Worm (Caenorhabditis elegans) whole organism, L1 larva: Measurements from ENCODE around the gene R166.3.
"Not testable (repeated sequence)": the region's sequence is repeated elsewhere in the genome, so short reads cannot be mapped to it uniquely, and the experiment has no call there.

Experiments
- C04F5.9 ChIP-seq: sonication (generic microtip); optimal IDR thresholded peaks from 2 replicates; lab custom pipeline; 2016; ENCODE audit warnings: missing genetic modification characterization, missing compliant biosample characterization
- aha-1 ChIP-seq: fragments of 150-350 bp; optimal IDR thresholded peaks from 2 replicates; lab custom pipeline; 2014; ENCODE audit warnings: missing biosample characterization, missing genetic modification characterization
- blmp-1 ChIP-seq: fragments of 150-350 bp; optimal IDR thresholded peaks from 2 replicates; lab custom pipeline; 2014; ENCODE audit warnings: missing biosample characterization, missing genetic modification characterization
- ceh-63 ChIP-seq: fragments of 200-800 bp; sonication (Bioruptor generic); optimal IDR thresholded peaks from 2 replicates; lab custom pipeline; 2018; ENCODE audit warnings: mild to moderate bottlenecking, missing genetic modification characterization, missing compliant biosample characterization
- ceh-90 ChIP-seq: sonication (generic microtip); optimal IDR thresholded peaks from 2 replicates; lab custom pipeline; 2016; ENCODE audit warnings: missing genetic modification characterization, missing compliant biosample characterization
- dsc-1 ChIP-seq: sonication (generic microtip); optimal IDR thresholded peaks from 2 replicates; lab custom pipeline; 2016; ENCODE audit warnings: mild to moderate bottlenecking, missing genetic modification characterization, missing compliant biosample characterization
- efl-1 ChIP-seq, 4 experiments: fragments of 150-350 bp; optimal IDR thresholded peaks in 3 of 4; peaks in 1 of 4; 1 replicate in 1 of 4; 2 replicates in 3 of 4; lab custom pipeline; 2014; ENCODE audit warnings: missing biosample characterization in 2 of 4, missing genetic modification characterization in 2 of 4, missing genetic modification reagents in 2 of 4
- egl-13 ChIP-seq: sonication (generic microtip); optimal IDR thresholded peaks from 2 replicates; lab custom pipeline; 2016; ENCODE audit warnings: missing genotype, missing genetic modification reagents, missing genetic modification characterization, missing compliant biosample characterization
- egl-27 ChIP-seq, 2 experiments: fragments of 150-350 bp in 1 of 2; sonication (generic microtip); optimal IDR thresholded peaks; 3 replicates each; lab custom pipeline; 2017 to 2018; ENCODE audit warnings: missing biosample characterization in 2 of 2, missing genetic modification characterization in 2 of 2, missing genetic modification reagents in 2 of 2
- elt-2 ChIP-seq: sonication (generic microtip); optimal IDR thresholded peaks from 2 replicates; lab custom pipeline; 2016; ENCODE audit warnings: missing genetic modification characterization, mild to moderate bottlenecking, inconsistent platforms, missing compliant biosample characterization, missing genetic modification reagents
- ets-5 ChIP-seq: fragments of 200-800 bp; sonication (Bioruptor generic); IDR thresholded peaks from 2 replicates; pipeline ENCODE4 v1.3.6; 2022; ENCODE audit warnings: missing genetic modification characterization, missing compliant biosample characterization
- fkh-4 ChIP-seq: sonication (generic microtip); optimal IDR thresholded peaks from 2 replicates; lab custom pipeline; 2016; ENCODE audit warnings: missing compliant biosample characterization, missing genetic modification characterization, borderline replicate concordance
- grh-1 ChIP-seq: fragments of 200-800 bp; sonication (Bioruptor generic); IDR thresholded peaks from 2 replicates; pipeline ENCODE4 v1.3.6; 2022; ENCODE audit warnings: missing genetic modification reagents, missing genetic modification characterization, missing compliant biosample characterization
- lin-13 ChIP-seq: fragments of 150-350 bp; optimal IDR thresholded peaks from 2 replicates; lab custom pipeline; 2014; ENCODE audit warnings: missing biosample characterization, missing genetic modification reagents, missing genetic modification characterization
- lin-39 ChIP-seq: fragments of 150-350 bp; optimal IDR thresholded peaks from 2 replicates; lab custom pipeline; 2014; ENCODE audit warnings: missing biosample characterization, missing genetic modification reagents, missing genetic modification characterization
- mab-9 ChIP-seq: fragments of 200-800 bp; sonication (Bioruptor generic); IDR thresholded peaks from 2 replicates; pipeline ENCODE4 v1.3.6; 2022; ENCODE audit warnings: missing genetic modification reagents, missing genetic modification characterization, missing compliant biosample characterization
- mep-1 ChIP-seq: fragments of 150-350 bp; optimal IDR thresholded peaks from 2 replicates; lab custom pipeline; 2014; ENCODE audit warnings: missing biosample characterization, missing genetic modification characterization
- nhr-20 ChIP-seq: sonication (generic microtip); optimal IDR thresholded peaks from 2 replicates; lab custom pipeline; 2016; ENCODE audit warnings: mild to moderate bottlenecking, missing genetic modification characterization, missing compliant biosample characterization
- nhr-28 ChIP-seq: fragments of 150-350 bp; optimal IDR thresholded peaks from 2 replicates; lab custom pipeline; 2014; ENCODE audit warnings: missing biosample characterization, missing genetic modification characterization
- nhr-47 ChIP-seq: sonication (generic microtip); optimal IDR thresholded peaks from 2 replicates; lab custom pipeline; 2016; ENCODE audit warnings: mild to moderate bottlenecking, missing genetic modification characterization, moderate library complexity, missing compliant biosample characterization
- nhr-90 ChIP-seq: sonication (generic microtip); optimal IDR thresholded peaks from 2 replicates; lab custom pipeline; 2016; ENCODE audit warnings: mild to moderate bottlenecking, missing genetic modification characterization, missing compliant biosample characterization; ENCODE audit not compliant: poor library complexity
- pqm-1 ChIP-seq: sonication (generic microtip); optimal IDR thresholded peaks from 3 replicates; lab custom pipeline; 2017; ENCODE audit warnings: missing biosample characterization, missing genetic modification characterization
- snpc-4 ChIP-seq: fragments of 150-350 bp; optimal IDR thresholded peaks from 2 replicates; lab custom pipeline; 2014; ENCODE audit warnings: missing biosample characterization, missing genetic modification characterization
- snu-23 ChIP-seq: sonication (generic microtip); optimal IDR thresholded peaks from 2 replicates; lab custom pipeline; 2016; ENCODE audit warnings: missing genetic modification characterization, missing compliant biosample characterization
- sox-4 ChIP-seq: sonication (generic microtip); optimal IDR thresholded peaks from 2 replicates; lab custom pipeline; 2016; ENCODE audit warnings: missing genetic modification characterization, missing compliant biosample characterization
- sup-37 ChIP-seq: fragments of 200-800 bp; sonication (Bioruptor generic); optimal IDR thresholded peaks from 2 replicates; lab custom pipeline; 2018; ENCODE audit warnings: mild to moderate bottlenecking, missing genetic modification characterization, missing compliant biosample characterization
- swsn-7 ChIP-seq: sonication (generic microtip); optimal IDR thresholded peaks from 2 replicates; lab custom pipeline; 2016; ENCODE audit warnings: missing genetic modification characterization, missing compliant biosample characterization
- tbx-2 ChIP-seq: sonication (generic microtip); optimal IDR thresholded peaks from 2 replicates; lab custom pipeline; 2016; ENCODE audit warnings: missing genetic modification characterization, missing compliant biosample characterization
- unc-30 ChIP-seq: sonication (generic microtip); optimal IDR thresholded peaks from 2 replicates; lab custom pipeline; 2017; ENCODE audit warnings: missing biosample characterization, missing genetic modification characterization
- unc-98 ChIP-seq: fragments of 200-800 bp; sonication (Bioruptor generic); IDR thresholded peaks from 2 replicates; pipeline ENCODE4 v1.3.6; 2022; ENCODE audit warnings: missing genetic modification characterization, missing compliant biosample characterization
- vab-15 ChIP-seq: sonication (generic microtip); optimal IDR thresholded peaks from 2 replicates; lab custom pipeline; 2017; ENCODE audit warnings: missing genotype, mild to moderate bottlenecking, missing genetic modification characterization, missing compliant biosample characterization
- zip-4 ChIP-seq: fragments of 200-800 bp; sonication (Bioruptor generic); optimal IDR thresholded peaks from 2 replicates; lab custom pipeline; 2018; ENCODE audit warnings: mild to moderate bottlenecking, missing genetic modification characterization, moderate library complexity, missing compliant biosample characterization

Gene R166.3

DNA sequence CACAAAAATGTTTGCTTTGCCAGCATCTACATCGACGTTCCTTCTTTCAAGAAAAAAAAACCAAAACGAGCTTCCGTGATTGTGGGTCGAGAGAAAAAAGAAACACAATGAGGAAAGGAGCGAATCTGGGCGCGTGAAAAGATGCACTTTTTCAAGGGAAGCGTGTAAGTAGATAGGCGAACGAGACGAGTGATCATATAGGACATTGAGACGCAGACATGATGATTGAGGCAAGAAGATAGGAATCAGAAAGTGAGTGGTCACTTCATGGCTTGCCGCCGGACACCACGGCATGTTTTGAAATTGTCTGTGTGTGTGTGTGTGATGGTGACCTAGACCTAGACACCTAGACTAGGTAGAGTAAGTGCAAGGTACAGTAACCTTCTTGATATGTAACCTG is 37.6 kb downstream of the R166.3 start (continued):
- no peak for TF ChIP-seq nhr-47 (tag; lab: Kevin White, UChicago)
- TF ChIP-seq unc-30 (tag; lab: Kevin White, UChicago), result no peak

DNA sequence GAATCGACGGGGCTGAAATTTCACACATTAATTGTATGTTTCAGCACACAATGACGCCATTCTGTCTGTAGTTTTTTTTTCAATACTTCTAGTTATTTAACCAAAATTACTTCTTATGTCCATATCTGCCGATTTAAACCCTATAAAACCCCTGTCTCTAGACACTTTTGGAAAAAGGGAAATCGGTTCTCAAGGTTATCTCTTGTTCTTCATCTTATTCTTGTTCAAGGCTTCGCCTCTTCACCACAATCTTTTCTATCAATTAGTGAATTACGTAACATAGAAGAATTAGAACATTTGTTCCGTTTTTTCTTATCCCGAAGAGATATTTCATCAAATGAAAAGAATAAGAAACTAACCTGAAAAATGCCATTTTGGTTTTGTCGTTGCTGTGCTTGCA is 38.5 kb downstream of the R166.3 start:
- TF ChIP-seq unc-98, result no peak
- peak; percentile 85 for TF ChIP-seq blmp-1 (tag; lab: Kevin White, UChicago)

DNA sequence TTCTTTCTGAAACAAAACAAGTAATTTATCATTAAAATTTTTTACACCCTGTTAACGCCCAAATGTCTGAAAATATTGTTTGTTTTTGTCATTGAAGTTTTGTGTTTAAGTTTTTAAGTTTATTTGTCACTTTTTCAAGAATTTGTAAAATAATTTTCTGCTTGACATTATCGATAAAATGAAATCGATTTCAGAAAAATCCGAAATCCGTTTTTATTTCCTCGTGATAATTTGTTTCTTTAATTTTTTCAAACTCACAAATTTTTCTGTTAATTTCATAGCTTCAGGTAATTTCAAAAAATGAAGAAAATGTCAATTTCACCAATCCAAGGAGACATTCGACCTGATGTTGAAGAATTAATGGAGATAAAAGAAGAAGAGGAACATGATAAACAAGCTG is 43.2 kb downstream of the R166.3 start, which contains the start of gene ZK666.12:
TSS of gene ZK666.12 (plus strand) at position 301 of the 400 bp plus-strand sequence.
- no peak for TF ChIP-seq lin-39 (tag; lab: Kevin White, UChicago)
- TF ChIP-seq egl-13 (tag; lab: Kevin White, UChicago), result no peak
- no peak for TF ChIP-seq ets-5
- no peak for TF ChIP-seq efl-1 (optimal IDR thresholded peaks at IDR 0.05; lab: Kevin White, UChicago)
- no peak for TF ChIP-seq efl-1 (GFP tag; optimal IDR thresholded peaks at IDR 0.05 in 1 of 2; lab: Kevin White, UChicago)
- no peak for TF ChIP-seq mep-1
- TF ChIP-seq fkh-4 (tag; lab: Kevin White, UChicago), result no peak
- no peak for TF ChIP-seq unc-30 (tag; lab: Kevin White, UChicago)
- no peak for TF ChIP-seq tbx-2
- no peak for TF ChIP-seq snpc-4 (tag; lab: Kevin White, UChicago)
- no peak for TF ChIP-seq sup-37
- no peak for TF ChIP-seq ceh-63 (GFP tag; lab: Kevin White, UChicago)
- TF ChIP-seq C04F5.9 (tag; lab: Kevin White, UChicago), result no peak
- no peak for TF ChIP-seq nhr-28 (tag; lab: Kevin White, UChicago)
- no peak for TF ChIP-seq swsn-7 (tag; lab: Kevin White, UChicago)
- TF ChIP-seq lin-13 (GFP tag; lab: Kevin White, UChicago), result no peak
- TF ChIP-seq egl-27 (tag; optimal IDR thresholded peaks at IDR 0.05; lab: Kevin White, UChicago), result no peak
- no peak for TF ChIP-seq aha-1 (tag; lab: Kevin White, UChicago)

DNA sequence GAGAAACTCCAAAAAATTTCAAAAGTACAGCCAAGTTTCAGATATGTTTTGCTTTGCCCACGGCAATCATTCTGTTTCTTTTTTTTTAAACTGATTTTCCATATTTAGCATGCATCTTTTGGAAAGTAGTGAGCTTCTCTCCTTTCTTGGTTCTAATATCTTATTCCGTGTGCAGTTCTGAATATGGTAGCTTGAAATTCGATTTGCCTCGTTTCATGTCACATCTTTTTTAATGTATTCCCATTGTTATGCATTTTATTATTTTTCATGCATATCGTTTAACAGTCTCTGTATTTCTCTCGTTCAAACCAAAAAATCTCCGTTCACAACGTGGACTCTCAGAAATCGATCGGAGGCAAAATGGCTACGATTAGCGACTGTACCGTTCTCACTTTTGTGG is 44.7 kb downstream of the R166.3 start, which contains the start of gene ZK666.14:
TSS of gene ZK666.14 (plus strand) at position 301 of the 400 bp plus-strand sequence.
- TF ChIP-seq nhr-47 (tag; lab: Kevin White, UChicago) (no peak), vab-15 (tag; lab: Kevin White, UChicago) (no peak), ceh-90 (tag; lab: Kevin White, UChicago) (no peak), sox-4 (tag; lab: Kevin White, UChicago) (no peak), nhr-90 (no peak), pqm-1 (tag; lab: Kevin White, UChicago) (no peak), snu-23 (GFP tag; lab: Kevin White, UChicago) (no peak), C04F5.9 (tag; lab: Kevin White, UChicago) (no peak), mab-9 (no peak), grh-1 (no peak), zip-4 (GFP tag; lab: Kevin White, UChicago) (no peak), egl-27 (tag; optimal IDR thresholded peaks at IDR 0.05; lab: Kevin White, UChicago) (no peak)

DNA sequence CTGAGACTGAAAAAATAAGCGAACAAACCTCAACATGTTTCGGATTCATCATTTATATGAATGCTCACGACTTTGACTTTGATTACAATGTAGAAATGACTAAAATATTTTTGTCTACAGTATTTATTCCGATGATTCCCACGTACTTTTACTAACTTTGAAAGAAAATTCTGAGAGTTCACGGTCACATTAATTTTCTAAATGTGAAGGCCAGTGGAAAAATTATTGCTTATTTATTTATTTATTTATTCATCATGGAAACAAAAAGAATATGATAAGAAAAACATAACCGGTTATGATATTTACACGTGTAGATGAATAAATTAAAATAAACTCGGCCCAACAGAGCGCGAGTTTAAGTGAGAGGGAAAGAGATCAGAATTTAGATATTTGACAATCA is 46.1 kb downstream of the R166.3 start, which contains the start of gene ZK666.8:
TSS of gene ZK666.8 (minus strand) at position 101 of the 400 bp plus-strand sequence.
- not testable (repeated sequence) for TF ChIP-seq C04F5.9, dsc-1, nhr-20 (tag; lab: Kevin White, UChicago)
- TF ChIP-seq, all 84 proteins: peak for 0; not testable (repeated sequence) for 84

DNA sequence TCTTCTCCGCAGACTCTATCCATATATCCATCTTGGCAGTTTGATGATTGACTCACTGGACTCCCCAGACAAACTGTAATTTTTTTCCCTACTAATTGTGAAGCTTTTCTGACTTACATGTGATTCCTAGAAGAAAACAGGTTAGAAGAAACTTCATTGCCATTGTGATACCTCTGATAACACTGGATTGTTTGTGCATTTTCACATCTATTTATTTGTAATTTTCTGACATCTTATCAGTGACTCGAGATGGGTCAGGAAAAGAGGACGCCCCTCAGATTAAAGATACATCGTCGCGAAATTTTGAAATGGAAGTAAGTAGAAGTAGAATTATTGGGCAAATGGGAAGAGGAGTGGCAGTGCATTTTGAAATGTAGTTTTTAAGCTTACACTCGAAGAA is 48.8 kb downstream of the R166.3 start, which contains the start of gene clec-61:
TSS of gene clec-61 (minus strand) at position 209 of the 400 bp plus-strand sequence.
- TF ChIP-seq nhr-90, result no peak
- peak; percentile 13 for TF ChIP-seq elt-2
- TF ChIP-seq, all 84 proteins: peak for 1
